Fruit fly (Drosophila melanogaster): ENCODE measurements around the gene papi.

DNA sequence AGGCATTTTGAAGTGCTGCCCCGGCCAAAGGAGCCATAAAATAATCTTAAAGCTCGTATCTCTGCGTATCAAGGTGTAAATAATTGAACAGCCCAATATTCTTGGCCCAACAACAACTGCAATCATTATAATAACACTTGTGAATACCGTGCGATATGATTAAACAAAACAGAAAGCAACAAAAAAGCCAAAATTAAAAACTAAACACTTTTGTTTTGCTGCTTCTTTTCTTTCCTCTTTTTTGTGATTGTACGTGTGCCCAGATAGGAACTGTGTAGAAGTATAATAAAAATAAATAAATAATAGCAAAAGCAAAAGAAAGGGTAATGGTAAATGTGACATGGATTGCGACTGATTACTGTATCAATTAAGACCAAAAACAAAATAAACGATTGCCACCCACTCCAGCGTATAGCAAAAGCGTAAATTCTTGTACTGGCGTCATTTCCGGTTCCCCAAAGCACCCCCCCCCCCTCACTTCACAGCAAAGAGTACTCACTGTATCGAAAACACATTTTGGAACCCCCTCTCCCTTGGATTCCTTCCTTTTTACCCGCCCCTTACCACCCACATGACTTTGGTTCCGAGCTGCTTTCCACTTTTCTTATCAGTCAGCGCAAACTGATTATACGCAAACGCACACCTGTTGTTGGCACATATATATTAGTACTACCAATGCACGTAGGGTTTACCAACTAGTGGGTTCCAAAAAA lies 49.0 kb upstream of the papi start:
- TF ChIP-seq ttk (optimal IDR thresholded peaks at IDR 0.05) (no peak), Myc (optimal IDR thresholded peaks at IDR 0.05) (no peak)

Measured in Kc167 (cell line).